Fruit fly (Drosophila melanogaster): ENCODE measurements around the gene CG1571.

The CG1571 gene

dm6 chrX:8060921-8061270, 14.8 kb upstream of the CG1571 start (continued):
- TF ChIP-seq Dfd (GFP tag; optimal IDR thresholded peaks at IDR 0.05) (peak in 1 of 2 experiments; percentile 52), CG3163 (GFP tag; optimal IDR thresholded peaks at IDR 0.05) (no peak), CG17802 (tag; optimal IDR thresholded peaks at IDR 0.05) (no peak), Ravus (GFP tag; IDR thresholded peaks at IDR 0.05) (no peak), lmd (GFP tag; IDR thresholded peaks at IDR 0.05) (no peak), pnt (GFP tag; optimal IDR thresholded peaks at IDR 0.05) (no peak), salm (tag; optimal IDR thresholded peaks at IDR 0.05) (no peak), Lim3 (GFP tag; IDR thresholded peaks at IDR 0.05) (no peak), bowl (GFP tag; IDR thresholded peaks at IDR 0.05) (no peak), CG14441 (GFP tag; IDR thresholded peaks at IDR 0.05) (no peak), Sry-β (GFP tag; optimal IDR thresholded peaks at IDR 0.05) (no peak), lilli (GFP tag; optimal IDR thresholded peaks at IDR 0.05) (no peak), kay (GFP tag; optimal IDR thresholded peaks at IDR 0.05) (no peak), Aef1 (GFP tag; IDR thresholded peaks at IDR 0.05) (no peak), Hey (tag; optimal IDR thresholded peaks at IDR 0.05) (peak; percentile 15), unpg (GFP tag; optimal IDR thresholded peaks at IDR 0.05) (no peak), Gug (GFP tag; IDR thresholded peaks at IDR 0.05) (no peak), pb (GFP tag; optimal IDR thresholded peaks at IDR 0.05) (no peak), slp2 (GFP tag; optimal IDR thresholded peaks at IDR 0.05) (no peak), gcm (GFP tag; optimal IDR thresholded peaks at IDR 0.05) (no peak), CG15514 (GFP tag; optimal IDR thresholded peaks at IDR 0.05) (no peak), zfh2 (GFP tag; optimal IDR thresholded peaks at IDR 0.05) (no peak), Lhr (GFP tag; optimal IDR thresholded peaks at IDR 0.05) (no peak), zen2 (GFP tag; IDR thresholded peaks at IDR 0.05; ENCODE audit: partially characterized antibody) (no peak; the same call in 2 of the 3 replicates), fru (optimal IDR thresholded peaks at IDR 0.05) (no peak), eve (GFP tag; optimal IDR thresholded peaks at IDR 0.05) (no peak), B-H1 (GFP tag; IDR thresholded peaks at IDR 0.05) (no peak), CG6689 (GFP tag; IDR thresholded peaks at IDR 0.05) (no peak), CG34224 (GFP tag; IDR thresholded peaks at IDR 0.05; ENCODE audit: partially characterized antibody) (no peak), dm (GFP tag; optimal IDR thresholded peaks at IDR 0.05) (peak; percentile 30), CG10147 (GFP tag; optimal IDR thresholded peaks at IDR 0.05) (no peak), nau (GFP tag; optimal IDR thresholded peaks at IDR 0.05) (no peak), CG8924 (tag; optimal IDR thresholded peaks at IDR 0.05) (no peak), crol (GFP tag; IDR thresholded peaks at IDR 0.05) (peak; percentile 31; the same call in 1 of the 2 replicates), rib (GFP tag; IDR thresholded peaks at IDR 0.05) (peak; percentile 75), Gsc (GFP tag; IDR thresholded peaks at IDR 0.05) (no peak), Awh (GFP tag; IDR thresholded peaks at IDR 0.05) (no peak), Ptx1 (GFP tag; IDR thresholded peaks at IDR 0.05) (no peak), Dip3 (GFP tag; optimal IDR thresholded peaks at IDR 0.05) (no peak), trh (GFP tag; optimal IDR thresholded peaks at IDR 0.05) (no peak), bsh (GFP tag; optimal IDR thresholded peaks at IDR 0.05) (no peak), maf-S (GFP tag; optimal IDR thresholded peaks at IDR 0.05) (no peak), HmgD (GFP tag; optimal IDR thresholded peaks at IDR 0.05) (no peak), Doc3 (GFP tag; IDR thresholded peaks at IDR 0.05; ENCODE audit: partially characterized antibody) (no peak), NC2α (GFP tag; optimal IDR thresholded peaks at IDR 0.05) (no peak), jumu (GFP tag; optimal IDR thresholded peaks at IDR 0.05) (no peak), nerfin-2 (GFP tag; IDR thresholded peaks at IDR 0.05; ENCODE audit: partially characterized antibody) (no peak), aop (GFP tag; IDR thresholded peaks at IDR 0.05) (no peak), CG4730 (GFP tag; IDR thresholded peaks at IDR 0.05) (no peak), sc (optimal IDR thresholded peaks at IDR 0.05) (no peak), sc (GFP tag; optimal IDR thresholded peaks at IDR 0.05) (no peak), CG10321 (GFP tag; IDR thresholded peaks at IDR 0.05) (peak; percentile 99), CG1832 (GFP tag; optimal IDR thresholded peaks at IDR 0.05) (peak; percentile 98)
